Worm (Caenorhabditis elegans): ENCODE results near the gene srg-65.

DNA sequence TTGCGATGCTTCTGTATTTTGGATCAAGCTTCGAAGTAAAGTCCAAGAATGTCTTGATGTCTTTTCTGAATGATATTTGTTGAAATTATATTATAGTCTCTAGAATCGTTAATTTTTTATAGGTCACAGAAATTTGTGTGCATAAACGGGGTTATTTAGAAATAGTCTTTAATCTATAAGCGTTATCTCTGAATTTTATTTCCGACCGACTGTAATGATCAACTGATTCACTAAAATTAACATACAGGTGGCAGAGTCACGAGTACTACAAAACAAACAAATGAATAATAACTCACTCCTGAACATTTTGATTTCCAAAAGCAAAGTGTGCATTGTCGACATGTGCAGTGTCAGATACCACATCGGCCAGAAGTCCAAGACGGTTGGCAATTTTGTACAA lies 27.0 kb upstream of the srg-65 start:
- TF ChIP-seq him-1 (tag; optimal IDR thresholded peaks at IDR 0.05) = no peak
- no peak for TF ChIP-seq dao-5 (tag; optimal IDR thresholded peaks at IDR 0.05)
- TF ChIP-seq W03F9.2 (tag; optimal IDR thresholded peaks at IDR 0.05) = no peak
